Worm (Caenorhabditis elegans) whole organism, L4 larva: Measurements from ENCODE around the gene algn-7.

Source experiments
- F26F4.8 ChIP-seq: fragments of 200-800 bp; sonication (Bioruptor generic); conservative IDR thresholded peaks from 2 replicates; pipeline ENCODE4 v1.3.6; 2022; ENCODE audit warnings: missing genetic modification characterization, missing compliant biosample characterization
- R02D3.7 ChIP-seq: fragments of 150-350 bp; sonication (generic microtip); optimal IDR thresholded peaks from 3 replicates; lab custom pipeline; 2014; ENCODE audit warnings: missing biosample characterization, missing genetic modification characterization
- ces-1 ChIP-seq: fragments of 150-350 bp; sonication (generic microtip); optimal IDR thresholded peaks from 4 replicates; lab custom pipeline; 2014; ENCODE audit warnings: missing biosample characterization, missing genetic modification reagents, missing genetic modification characterization
- mdl-1 ChIP-seq, 2 experiments: fragments of 150-350 bp in 1 of 2; sonication (generic microtip) in 1 of 2; optimal IDR thresholded peaks; 2 replicates each; lab custom pipeline; 2014 to 2017; ENCODE audit warnings: missing biosample characterization in 2 of 2, missing genetic modification characterization in 2 of 2
- nhr-102 ChIP-seq: sonication (generic microtip); optimal IDR thresholded peaks from 2 replicates; lab custom pipeline; 2016; ENCODE audit warnings: mild to moderate bottlenecking, missing genetic modification characterization, moderate library complexity, missing compliant biosample characterization
- nhr-42 ChIP-seq: fragments of 200-800 bp; sonication (Bioruptor generic); IDR thresholded peaks from 2 replicates; pipeline ENCODE4 v1.3.6; 2022; ENCODE audit warnings: missing genetic modification characterization, missing compliant biosample characterization
- spr-1 ChIP-seq: sonication (generic microtip); optimal IDR thresholded peaks from 2 replicates; lab custom pipeline; 2016; ENCODE audit warnings: mild to moderate bottlenecking, missing genetic modification characterization, missing compliant biosample characterization
- unc-39 ChIP-seq: sonication (generic microtip); optimal IDR thresholded peaks from 2 replicates; lab custom pipeline; 2017; ENCODE audit warnings: missing biosample characterization, missing genetic modification characterization
- unc-62 ChIP-seq, 3 experiments: fragments of 150-350 bp in 1 of 3; sonication (generic microtip); optimal IDR thresholded peaks in 2 of 3; peaks in 1 of 3; 1 replicate in 1 of 3; 2 replicates in 2 of 3; lab custom pipeline; 2014 to 2017; ENCODE audit warnings: missing biosample characterization in 3 of 3, missing genetic modification characterization in 3 of 3, missing genetic modification reagents in 3 of 3, missing genotype in 1 of 3
- zag-1 ChIP-seq: fragments of 150-350 bp; optimal IDR thresholded peaks from 2 replicates; lab custom pipeline; 2014; ENCODE audit warnings: missing biosample characterization, missing genetic modification characterization

ce11 chrV:19907365-19907764 is 26.8 kb downstream of the algn-7 start, which contains the start of gene fars-2:
- TF ChIP-seq nhr-42 (GFP tag; lab: Robert Waterston, UW) (no peak), unc-62 (GFP tag; optimal IDR thresholded peaks at IDR 0.05 in 1 of 2; lab: Kevin White, UChicago) (no peak), unc-62 (tag; optimal IDR thresholded peaks at IDR 0.05; lab: Kevin White, UChicago) (no peak), unc-39 (no peak), F26F4.8 (no peak), R02D3.7 (tag; lab: Kevin White, UChicago) (no peak), spr-1 (no peak), nhr-102 (tag; lab: Kevin White, UChicago) (no peak), mdl-1 (tag; optimal IDR thresholded peaks at IDR 0.05; lab: Kevin White, UChicago) (no peak), zag-1 (tag; lab: Kevin White, UChicago) (no peak), ces-1 (no peak)
